Fruit fly (Drosophila melanogaster): ENCODE results near the gene CG44194.

The CG44194 gene

dm6 chr3R:12981334-12982166, 16.0 kb downstream of the CG44194 start (continued):
- TF ChIP-seq scrt (GFP tag; optimal IDR thresholded peaks at IDR 0.05) (peak; percentile 19), CG3847 (GFP tag; IDR thresholded peaks at IDR 0.05) (no peak), ham (GFP tag; IDR thresholded peaks at IDR 0.05) (no peak), btn (GFP tag; optimal IDR thresholded peaks at IDR 0.05) (no peak), CG17568 (GFP tag; optimal IDR thresholded peaks at IDR 0.05) (peak; percentile 19), chif (GFP tag; optimal IDR thresholded peaks at IDR 0.05) (peak in 1 of 2 experiments; percentile 29), pan (optimal IDR thresholded peaks at IDR 0.05) (no peak), pan (GFP tag; optimal IDR thresholded peaks at IDR 0.05 in 1 of 2, IDR thresholded peaks at IDR 0.05 in 1 of 2) (peak in 1 of 2 experiments; percentile 61), nau (GFP tag; optimal IDR thresholded peaks at IDR 0.05) (peak; percentile 9), unpg (GFP tag; optimal IDR thresholded peaks at IDR 0.05) (peak; percentile 66), z (GFP tag; IDR thresholded peaks at IDR 0.05) (no peak), sqz (GFP tag; optimal IDR thresholded peaks at IDR 0.05) (no peak), br (optimal IDR thresholded peaks at IDR 0.05) (no peak), CG8359 (GFP tag; optimal IDR thresholded peaks at IDR 0.05; ENCODE audit: borderline replicate concordance) (no peak), klu (GFP tag; IDR thresholded peaks at IDR 0.05) (no peak), sug (tag; optimal IDR thresholded peaks at IDR 0.05) (no peak), CG14050 (GFP tag; IDR thresholded peaks at IDR 0.05) (no peak; the same call in 2 of the 3 replicates), HLHmδ (GFP tag; optimal IDR thresholded peaks at IDR 0.05) (no peak), CG10979 (tag; optimal IDR thresholded peaks at IDR 0.05) (peak; percentile 70), CG30403 (GFP tag; optimal IDR thresholded peaks at IDR 0.05) (peak; percentile 80), CG10267 (tag; optimal IDR thresholded peaks at IDR 0.05) (peak; percentile 67), al (GFP tag; IDR thresholded peaks at IDR 0.05) (0 out of 2 replicates have a peak, but pooled peaks have one; percentile 27), gce (GFP tag; IDR thresholded peaks at IDR 0.05) (no peak; the same call in 2 of the 3 replicates), CG4424 (GFP tag; optimal IDR thresholded peaks at IDR 0.05) (peak; percentile 56), CG6175 (GFP tag; IDR thresholded peaks at IDR 0.05) (no peak), Chrac-16 (GFP tag; optimal IDR thresholded peaks at IDR 0.05) (peak; percentile 48), emc (GFP tag; optimal IDR thresholded peaks at IDR 0.05) (no peak), CG6254 (GFP tag; optimal IDR thresholded peaks at IDR 0.05) (peak; percentile 47), CG13775 (GFP tag; optimal IDR thresholded peaks at IDR 0.05) (peak; percentile 60), Fer1 (GFP tag; optimal IDR thresholded peaks at IDR 0.05) (peak; percentile 72), kah (GFP tag; optimal IDR thresholded peaks at IDR 0.05) (no peak), tx (GFP tag; optimal IDR thresholded peaks at IDR 0.05) (no peak), CG10654 (GFP tag; optimal IDR thresholded peaks at IDR 0.05) (peak; percentile 58), TFAM (GFP tag; optimal IDR thresholded peaks at IDR 0.05) (no peak), kni (GFP tag; optimal IDR thresholded peaks at IDR 0.05) (no peak), MESR4 (GFP tag; optimal IDR thresholded peaks at IDR 0.05) (peak; percentile 26), Ada2b (GFP tag; IDR thresholded peaks at IDR 0.05) (peak; percentile 54), fu2 (GFP tag; optimal IDR thresholded peaks at IDR 0.05) (no peak), Doc2 (GFP tag; IDR thresholded peaks at IDR 0.05) (no peak), slou (GFP tag; optimal IDR thresholded peaks at IDR 0.05) (peak; percentile 33), zen (tag; optimal IDR thresholded peaks at IDR 0.05) (peak; percentile 51), cg (GFP tag; optimal IDR thresholded peaks at IDR 0.05) (no peak), CG10959 (GFP tag; IDR thresholded peaks at IDR 0.05) (no peak), CG8924 (tag; optimal IDR thresholded peaks at IDR 0.05) (peak; percentile 59), slbo (GFP tag; IDR thresholded peaks at IDR 0.05) (peak; percentile 60), Rx (GFP tag; IDR thresholded peaks at IDR 0.05) (peak; percentile 34; the same call in 1 of the 2 replicates), bigmax (GFP tag; optimal IDR thresholded peaks at IDR 0.05) (no peak), Nf-YA (GFP tag; IDR thresholded peaks at IDR 0.05) (no peak), gsb (GFP tag; IDR thresholded peaks at IDR 0.05) (peak; percentile 25; the same call in 1 of the 2 replicates), her (GFP tag; optimal IDR thresholded peaks at IDR 0.05) (no peak)

All from whole organism, embryonic.